Fruit fly (Drosophila melanogaster) whole organism, embryonic: Measurements from ENCODE around the gene CG7627.

Experiments used
- Atf-2 ChIP-seq: fragments of 200-800 bp; sonication (Bioruptor generic); optimal IDR thresholded peaks from 2 replicates; lab custom pipeline; 2016; ENCODE audit warnings: missing biosample characterization, missing genetic modification characterization
- BEAF-32 ChIP-seq: fragments of 200-800 bp; sonication (Bioruptor generic); optimal IDR thresholded peaks from 3 replicates; lab custom pipeline; 2017; ENCODE audit warnings: missing biosample characterization, missing genetic modification characterization, mild to moderate bottlenecking, moderate library complexity, missing genetic modification reagents
- CG10321 ChIP-seq: fragments of 200-800 bp; sonication (Bioruptor generic); IDR thresholded peaks from 2 replicates; pipeline ENCODE4 v1.3.6; 2022; ENCODE audit warnings: missing biosample characterization, missing genetic modification characterization
- CG11560 ChIP-seq: fragments of 200-800 bp; sonication (Bioruptor generic); IDR thresholded peaks from 3 replicates; pipeline ENCODE4 v1.3.6; 2022; ENCODE audit warnings: missing biosample characterization, missing genetic modification characterization
- CG12219 ChIP-seq: fragments of 200-800 bp; sonication (Bioruptor generic); optimal IDR thresholded peaks from 3 replicates; lab custom pipeline; 2018; ENCODE audit warnings: missing biosample characterization, mild to moderate bottlenecking, missing genetic modification characterization
- CG16815 ChIP-seq: fragments of 200-800 bp; sonication (Bioruptor generic); optimal IDR thresholded peaks from 3 replicates; lab custom pipeline; 2017; ENCODE audit warnings: missing biosample characterization, mild to moderate bottlenecking, missing genetic modification characterization
- CG17912 ChIP-seq: fragments of 200-800 bp; sonication (Bioruptor generic); optimal IDR thresholded peaks from 2 replicates; lab custom pipeline; 2018; ENCODE audit warnings: missing biosample characterization, mild to moderate bottlenecking, missing genetic modification characterization
- CG18262 ChIP-seq: fragments of 200-800 bp; optimal IDR thresholded peaks from 3 replicates; lab custom pipeline; 2019; ENCODE audit warnings: missing biosample characterization, mild to moderate bottlenecking, missing genetic modification characterization, moderate library complexity
- CG2116 ChIP-seq: fragments of 200-800 bp; sonication (Bioruptor generic); optimal IDR thresholded peaks from 3 replicates; lab custom pipeline; 2018; ENCODE audit warnings: missing biosample characterization, mild to moderate bottlenecking, missing genetic modification characterization
- CG2678 ChIP-seq: fragments of 200-800 bp; sonication (Bioruptor generic); optimal IDR thresholded peaks from 3 replicates; lab custom pipeline; 2019; ENCODE audit warnings: missing biosample characterization, mild to moderate bottlenecking, missing genetic modification characterization, moderate library complexity
- CG3407 ChIP-seq: fragments of 200-800 bp; sonication (Bioruptor generic); optimal IDR thresholded peaks from 2 replicates; lab custom pipeline; 2018; ENCODE audit warnings: missing biosample characterization, mild to moderate bottlenecking, missing genetic modification characterization
- CG43689 ChIP-seq: fragments of 200-800 bp; sonication (Bioruptor generic); IDR thresholded peaks from 2 replicates; pipeline ENCODE4 v1.3.6; 2022; ENCODE audit warnings: missing biosample characterization, missing genetic modification characterization
- CG4730 ChIP-seq: fragments of 200-800 bp; sonication (Bioruptor generic); IDR thresholded peaks from 2 replicates; pipeline ENCODE4 v1.3.6; 2022; ENCODE audit warnings: missing biosample characterization, missing genetic modification characterization
- CG8290 ChIP-seq, 3 experiments: fragments of 200-800 bp; sonication (Bioruptor generic); optimal IDR thresholded peaks; 2 replicates each; lab custom pipeline; 2016 to 2019; ENCODE audit warnings: missing biosample characterization in 3 of 3, missing genetic modification characterization in 3 of 3, mild to moderate bottlenecking in 2 of 3, moderate library complexity in 1 of 3
- CG9797 ChIP-seq: fragments of 200-800 bp; sonication (Bioruptor generic); optimal IDR thresholded peaks from 3 replicates; lab custom pipeline; 2018; ENCODE audit warnings: missing biosample characterization, mild to moderate bottlenecking, missing genetic modification characterization
- D ChIP-seq, 2 experiments: fragments of 200-800 bp in 1 of 2; fragments of >200 bp in 1 of 2; sonication (Bioruptor generic) in 1 of 2; optimal IDR thresholded peaks; 2 replicates in 1 of 2; 3 replicates in 1 of 2; lab custom pipeline; 2017; ENCODE audit warnings: mild to moderate bottlenecking in 1 of 2, missing biosample characterization in 1 of 2, missing genetic modification characterization in 1 of 2, missing genetic modification reagents in 1 of 2
- Dp ChIP-seq: fragments of 200-800 bp; sonication (Bioruptor generic); optimal IDR thresholded peaks from 2 replicates; lab custom pipeline; 2018; ENCODE audit warnings: missing biosample characterization, mild to moderate bottlenecking, missing genetic modification characterization, moderate library complexity
- Dref ChIP-seq: fragments of 200-800 bp; sonication (Bioruptor generic); IDR thresholded peaks from 2 replicates; pipeline ENCODE4 v1.3.6; 2022; ENCODE audit warnings: missing biosample characterization, missing genetic modification characterization
- Ets65A ChIP-seq: fragments of 200-800 bp; sonication (Bioruptor generic); peaks from one replicate; lab custom pipeline; 2016; ENCODE audit warnings: missing biosample characterization, missing genetic modification characterization
- GATAe ChIP-seq: fragments of 200-800 bp; sonication (Bioruptor generic); conservative IDR thresholded peaks from 2 replicates; pipeline ENCODE4 v1.3.6; 2022; ENCODE audit warnings: missing biosample characterization, missing genetic modification characterization
- MBD-R2 ChIP-seq: fragments of 200-800 bp; sonication (Bioruptor generic); IDR thresholded peaks from 2 replicates; pipeline ENCODE4 v1.3.6; 2022; ENCODE audit warnings: missing biosample characterization, missing genetic modification characterization
- Rx ChIP-seq: fragments of 200-800 bp; sonication (Bioruptor generic); IDR thresholded peaks from 2 replicates; pipeline ENCODE4 v1.3.6; 2022; ENCODE audit warnings: missing biosample characterization, missing genetic modification characterization
- abd-A ChIP-seq: fragments of 200-800 bp; sonication (Bioruptor generic); optimal IDR thresholded peaks from 3 replicates; lab custom pipeline; 2019; ENCODE audit warnings: missing biosample characterization, mild to moderate bottlenecking, missing genetic modification characterization, moderate library complexity
- al ChIP-seq: fragments of 200-800 bp; sonication (Bioruptor generic); IDR thresholded peaks from 2 replicates; pipeline ENCODE4 v1.3.6; 2022; ENCODE audit warnings: missing biosample characterization, missing genetic modification characterization
- inv ChIP-seq: fragments of 200-800 bp; sonication (Bioruptor generic); IDR thresholded peaks from 2 replicates; pipeline ENCODE4 v1.3.6; 2022; ENCODE audit warnings: missing biosample characterization, missing genetic modification characterization; ENCODE audit not compliant: partially characterized antibody
- mld ChIP-seq: fragments of 200-800 bp; sonication (Bioruptor generic); IDR thresholded peaks from 3 replicates; pipeline ENCODE4 v1.3.6; 2022; ENCODE audit warnings: missing biosample characterization, missing genetic modification characterization; ENCODE audit not compliant: partially characterized antibody
- onecut ChIP-seq: fragments of 200-800 bp; sonication (Bioruptor generic); IDR thresholded peaks from 2 replicates; pipeline ENCODE4 v1.3.6; 2022; ENCODE audit warnings: missing biosample characterization, missing genetic modification characterization
- prd ChIP-seq, 3 experiments: fragments of >200 bp in 2 of 3; fragments of 200-800 bp in 1 of 3; sonication (Bioruptor generic) in 1 of 3; optimal IDR thresholded peaks in 2 of 3; IDR thresholded peaks in 1 of 3; 2 replicates in 2 of 3; 3 replicates in 1 of 3; pipeline versions ENCODE4 v1.3.6 to Lab custom; 2017 to 2022; ENCODE audit warnings: missing biosample characterization in 1 of 3, missing genetic modification characterization in 1 of 3
- ro ChIP-seq: fragments of 200-800 bp; sonication (Bioruptor generic); IDR thresholded peaks from 2 replicates; pipeline ENCODE4 v1.3.6; 2022; ENCODE audit warnings: missing biosample characterization, missing genetic modification characterization
- schlank ChIP-seq: fragments of 200-800 bp; sonication (Bioruptor generic); optimal IDR thresholded peaks from 2 replicates; lab custom pipeline; 2018; ENCODE audit warnings: missing biosample characterization, mild to moderate bottlenecking, missing genetic modification characterization
- sisA ChIP-seq: fragments of 200-800 bp; sonication (Bioruptor generic); IDR thresholded peaks from 2 replicates; pipeline ENCODE4 v1.3.6; 2022; ENCODE audit warnings: missing biosample characterization, missing genetic modification characterization
- sr ChIP-seq: fragments of 200-800 bp; sonication (Bioruptor generic); IDR thresholded peaks from 3 replicates; pipeline ENCODE4 v1.3.6; 2022; ENCODE audit warnings: missing biosample characterization, missing genetic modification characterization
- toy ChIP-seq: fragments of 200-800 bp; sonication (Bioruptor generic); IDR thresholded peaks from 2 replicates; pipeline ENCODE4 v1.3.6; 2022; ENCODE audit warnings: missing biosample characterization, missing genetic modification characterization

CG7627 gene

dm6 chr2L:8399863-8400598 is 37.8 kb upstream of the CG7627 start, which contains the start of gene CG31898 (continued):
- TF ChIP-seq D (optimal IDR thresholded peaks at IDR 0.05; lab: Kevin White, UChicago) (no peak), D (GFP tag; optimal IDR thresholded peaks at IDR 0.05; lab: Kevin White, UChicago) (no peak), sr (GFP tag; lab: Robert Waterston, UW) (no peak), Dp (GFP tag; lab: Kevin White, UChicago) (peak; percentile 94), toy (GFP tag; lab: Robert Waterston, UW) (no peak), CG9797 (GFP tag; lab: Kevin White, UChicago) (no peak), CG11560 (tag; lab: Robert Waterston, UW) (peak; percentile 96), GATAe (no peak), BEAF-32 (GFP tag; lab: Kevin White, UChicago) (peak; percentile 34), schlank (tag; lab: Kevin White, UChicago) (no peak), MBD-R2 (GFP tag; lab: Robert Waterston, UW) (peak; percentile 64), Dref (GFP tag; lab: Robert Waterston, UW) (peak; percentile 78), CG2116 (GFP tag; lab: Kevin White, UChicago) (peak; percentile 76), prd (optimal IDR thresholded peaks at IDR 0.05; lab: Kevin White, UChicago) (no peak), prd (GFP tag; IDR thresholded peaks at IDR 0.05; lab: Robert Waterston, UW) (no peak), inv (GFP tag; lab: Robert Waterston, UW) (no peak), CG12219 (GFP tag; lab: Kevin White, UChicago) (no peak), ro (no peak), al (no peak), CG10321 (GFP tag; lab: Robert Waterston, UW) (no peak), onecut (no peak)
- TF ChIP-seq, all 482 proteins: peak for 24

dm6 chr2L:8398721-8399120 is 36.5 kb upstream of the CG7627 start, which contains the start of gene CG13386:
CG13386 (plus strand) TSS chr2L:8399021.
- TF ChIP-seq mld (GFP tag; lab: Robert Waterston, UW) (no peak), CG16815 (GFP tag; lab: Kevin White, UChicago) (no peak), prd (optimal IDR thresholded peaks at IDR 0.05; lab: Kevin White, UChicago) (no peak), prd (GFP tag; IDR thresholded peaks at IDR 0.05; lab: Robert Waterston, UW) (peak; percentile 7; the same call in 1 of the 3 replicates), Ets65A (GFP tag; lab: Kevin White, UChicago) (peak; percentile 22), CG4730 (GFP tag; lab: Robert Waterston, UW) (no peak), CG43689 (no peak), CG17912 (no peak), Rx (GFP tag; lab: Robert Waterston, UW) (no peak)

dm6 chr2L:8395996-8396699 is 33.9 kb upstream of the CG7627 start, which contains the start of the genes Peritrophin-15a and CG13385:
Peritrophin-15a (minus strand) TSS chr2L:8396096.
CG13385 (plus strand) TSS chr2L:8396649.
- TF ChIP-seq CG43689 (no peak), CG18262 (tag; lab: Kevin White, UChicago) (no peak), Atf-2 (GFP tag; lab: Kevin White, UChicago) (no peak), CG3407 (GFP tag; lab: Kevin White, UChicago) (no peak), sisA (GFP tag; lab: Robert Waterston, UW) (no peak), CG8290 (GFP tag; optimal IDR thresholded peaks at IDR 0.05; lab: Kevin White, UChicago) (no peak), CG8290 (tag; optimal IDR thresholded peaks at IDR 0.05; lab: Kevin White, UChicago) (no peak)

dm6 chr2L:8394840-8395239 is 32.6 kb upstream of the CG7627 start, which contains the start of gene Peritrophin-15b:
Peritrophin-15b (minus strand) TSS chr2L:8394940.
- no peak for TF ChIP-seq CG2678
- TF ChIP-seq D (optimal IDR thresholded peaks at IDR 0.05; lab: Kevin White, UChicago): no peak
- no peak for TF ChIP-seq D (GFP tag; optimal IDR thresholded peaks at IDR 0.05; lab: Kevin White, UChicago)
- TF ChIP-seq abd-A: no peak
